Worm (Caenorhabditis elegans) whole organism, young adult: ENCODE data around the gene srgp-1.

Experiments used
- B0035.1 ChIP-seq: sonication (generic microtip); optimal IDR thresholded peaks from 2 replicates; lab custom pipeline; 2016; ENCODE audit warnings: missing genetic modification characterization, mild to moderate bottlenecking, missing compliant biosample characterization, missing genotype, missing genetic modification reagents
- B0336.3 ChIP-seq: fragments of 200-800 bp; sonication (Bioruptor generic); IDR thresholded peaks from 2 replicates; pipeline ENCODE4 v1.3.6; 2022; ENCODE audit warnings: missing genetic modification characterization, missing compliant biosample characterization
- D2030.7 ChIP-seq: fragments of 200-800 bp; sonication (Bioruptor generic); IDR thresholded peaks from 2 replicates; pipeline ENCODE4 v1.3.6; 2022; ENCODE audit warnings: missing genetic modification reagents, missing genetic modification characterization, missing compliant biosample characterization
- F23B12.7 ChIP-seq: sonication (generic microtip); optimal IDR thresholded peaks from 2 replicates; lab custom pipeline; 2017; ENCODE audit warnings: missing genetic modification characterization, mild to moderate bottlenecking, missing compliant biosample characterization, antibody characterized with exemption, moderate library complexity; ENCODE audit not compliant: insufficient read depth
- F33H1.4 ChIP-seq: fragments of 200-800 bp; sonication (Bioruptor generic); IDR thresholded peaks from 2 replicates; pipeline ENCODE4 v1.3.6; 2022; ENCODE audit warnings: missing genetic modification reagents, missing genetic modification characterization, missing compliant biosample characterization
- F49E8.2 ChIP-seq: sonication (generic microtip); optimal IDR thresholded peaks from 3 replicates; lab custom pipeline; 2017; ENCODE audit warnings: missing genetic modification characterization, mild to moderate bottlenecking, missing compliant biosample characterization, antibody characterized with exemption, moderate library complexity; ENCODE audit not compliant: insufficient read depth
- K12H6.12 ChIP-seq: fragments of 200-800 bp; sonication (Bioruptor generic); optimal IDR thresholded peaks from 2 replicates; lab custom pipeline; 2018; ENCODE audit warnings: mild to moderate bottlenecking, missing genetic modification characterization, missing compliant biosample characterization
- Y53G8AR.9 ChIP-seq: fragments of 200-800 bp; sonication (Bioruptor generic); conservative IDR thresholded peaks from 2 replicates; pipeline ENCODE4 v1.3.6; 2022; ENCODE audit warnings: missing genetic modification reagents, missing genetic modification characterization, missing compliant biosample characterization
- ZK185.1 ChIP-seq: sonication (generic microtip); optimal IDR thresholded peaks from 2 replicates; lab custom pipeline; 2016; ENCODE audit warnings: mild to moderate bottlenecking, missing genetic modification characterization, missing compliant biosample characterization; ENCODE audit not compliant: poor library complexity, severe bottlenecking
- attf-6 ChIP-seq: fragments of 200-800 bp; sonication (Bioruptor generic); IDR thresholded peaks from 2 replicates; pipeline ENCODE4 v1.3.6; 2022; ENCODE audit warnings: missing genetic modification reagents, missing genetic modification characterization, missing compliant biosample characterization
- bed-1 ChIP-seq: fragments of 200-800 bp; sonication (Bioruptor generic); IDR thresholded peaks from 2 replicates; pipeline ENCODE4 v1.3.6; 2022; ENCODE audit warnings: missing genetic modification reagents, missing genetic modification characterization, missing compliant biosample characterization
- cebp-1 ChIP-seq, 2 experiments: fragments of 200-800 bp in 1 of 2; sonication (Bioruptor generic) in 1 of 2; sonication (generic microtip) in 1 of 2; IDR thresholded peaks in 1 of 2; optimal IDR thresholded peaks in 1 of 2; 2 replicates each; pipeline versions ENCODE4 v1.3.6 to Lab custom; 2017 to 2022; ENCODE audit warnings: missing compliant biosample characterization in 2 of 2, missing genetic modification characterization in 2 of 2, mild to moderate bottlenecking in 1 of 2, missing genetic modification reagents in 1 of 2, moderate library complexity in 1 of 2
- ekl-4 ChIP-seq: fragments of 200-800 bp; sonication (Bioruptor generic); IDR thresholded peaks from 2 replicates; pipeline ENCODE4 v1.3.6; 2022; ENCODE audit warnings: missing genetic modification reagents, missing genetic modification characterization, missing compliant biosample characterization
- him-1 ChIP-seq: sonication (generic microtip); optimal IDR thresholded peaks from 2 replicates; lab custom pipeline; 2016; ENCODE audit warnings: missing genotype, missing genetic modification reagents, missing genetic modification characterization, missing compliant biosample characterization
- hrde-1 ChIP-seq: sonication (generic microtip); optimal IDR thresholded peaks from 2 replicates; lab custom pipeline; 2016; ENCODE audit warnings: missing genetic modification characterization, mild to moderate bottlenecking, missing compliant biosample characterization, moderate library complexity, missing genotype, missing genetic modification reagents, borderline replicate concordance
- lag-1 ChIP-seq: fragments of 200-800 bp; sonication (Bioruptor generic); IDR thresholded peaks from 2 replicates; pipeline ENCODE4 v1.3.6; 2022; ENCODE audit warnings: missing genetic modification reagents, missing genetic modification characterization, missing compliant biosample characterization
- lin-26 ChIP-seq: fragments of 200-800 bp; sonication (Bioruptor generic); IDR thresholded peaks from 2 replicates; pipeline ENCODE4 v1.3.6; 2022; ENCODE audit warnings: missing genetic modification reagents, missing genetic modification characterization, missing compliant biosample characterization
- lin-35 ChIP-seq, 3 experiments: fragments of 150-350 bp in 2 of 3; sonication (generic microtip) in 1 of 3; optimal IDR thresholded peaks; 2 replicates each; lab custom pipeline; 2014 to 2018; ENCODE audit warnings: missing biosample characterization in 3 of 3, missing genetic modification characterization in 3 of 3, missing genetic modification reagents in 3 of 3
- lin-40 ChIP-seq: sonication (generic microtip); optimal IDR thresholded peaks from 2 replicates; lab custom pipeline; 2016; ENCODE audit warnings: missing genetic modification characterization, mild to moderate bottlenecking, missing compliant biosample characterization, missing genotype, missing genetic modification reagents
- madf-3 ChIP-seq: fragments of 200-800 bp; sonication (Bioruptor generic); IDR thresholded peaks from 2 replicates; pipeline ENCODE4 v1.3.6; 2022; ENCODE audit warnings: missing genetic modification reagents, missing genetic modification characterization, missing compliant biosample characterization
- madf-6 ChIP-seq: fragments of 200-800 bp; sonication (Bioruptor generic); IDR thresholded peaks from 2 replicates; pipeline ENCODE4 v1.3.6; 2022; ENCODE audit warnings: missing genetic modification reagents, missing genetic modification characterization, missing compliant biosample characterization
- nfya-1 ChIP-seq: sonication (generic microtip); optimal IDR thresholded peaks from 2 replicates; lab custom pipeline; 2017; ENCODE audit warnings: antibody characterized with exemption, missing compliant biosample characterization, missing genetic modification characterization, borderline replicate concordance; ENCODE audit not compliant: insufficient read depth
- pbrm-1 ChIP-seq: fragments of 200-800 bp; sonication (Bioruptor generic); IDR thresholded peaks from 2 replicates; pipeline ENCODE4 v1.3.6; 2022; ENCODE audit warnings: missing genetic modification reagents, missing genetic modification characterization, missing compliant biosample characterization
- rec-8 ChIP-seq, 2 experiments: sonication (generic microtip); optimal IDR thresholded peaks; 2 replicates each; lab custom pipeline; 2016; ENCODE audit warnings: mild to moderate bottlenecking in 2 of 2, missing genetic modification characterization in 2 of 2, missing genetic modification reagents in 2 of 2, missing genotype in 2 of 2, missing biosample characterization in 1 of 2, missing compliant biosample characterization in 1 of 2, moderate library complexity in 1 of 2
- sea-2 ChIP-seq: fragments of 200-800 bp; sonication (Bioruptor generic); IDR thresholded peaks from 2 replicates; pipeline ENCODE4 v1.3.6; 2022; ENCODE audit warnings: missing genetic modification characterization, missing compliant biosample characterization
- snpc-1.1 ChIP-seq: sonication (generic microtip); optimal IDR thresholded peaks from 2 replicates; lab custom pipeline; 2017; ENCODE audit warnings: missing genetic modification characterization, mild to moderate bottlenecking, missing compliant biosample characterization, antibody characterized with exemption, moderate library complexity, missing genotype, missing genetic modification reagents; ENCODE audit not compliant: insufficient read depth
- snpc-4 ChIP-seq, 5 experiments: fragments of 150-350 bp in 1 of 5; sonication (generic microtip) in 4 of 5; optimal IDR thresholded peaks; 2 replicates each; lab custom pipeline; 2014 to 2018; ENCODE audit warnings: missing genetic modification characterization in 5 of 5, missing biosample characterization in 3 of 5, antibody characterized with exemption in 2 of 5, mild to moderate bottlenecking in 2 of 5, missing compliant biosample characterization in 2 of 5, missing genotype in 2 of 5, moderate library complexity in 2 of 5, missing genetic modification reagents in 1 of 5
- unc-62 ChIP-seq: fragments of 150-350 bp; optimal IDR thresholded peaks from 2 replicates; lab custom pipeline; 2014; ENCODE audit warnings: missing biosample characterization, missing genetic modification reagents, missing genetic modification characterization
- zfh-2 ChIP-seq: fragments of 200-800 bp; sonication (Bioruptor generic); conservative IDR thresholded peaks from 2 replicates; pipeline ENCODE4 v1.3.6; 2022; ENCODE audit warnings: missing genetic modification reagents, missing genetic modification characterization, missing compliant biosample characterization
- ztf-6 ChIP-seq: fragments of 200-800 bp; sonication (Bioruptor generic); IDR thresholded peaks from 2 replicates; pipeline ENCODE4 v1.3.6; 2022; ENCODE audit warnings: missing genetic modification reagents, missing genetic modification characterization, missing compliant biosample characterization

The srgp-1 gene

DNA sequence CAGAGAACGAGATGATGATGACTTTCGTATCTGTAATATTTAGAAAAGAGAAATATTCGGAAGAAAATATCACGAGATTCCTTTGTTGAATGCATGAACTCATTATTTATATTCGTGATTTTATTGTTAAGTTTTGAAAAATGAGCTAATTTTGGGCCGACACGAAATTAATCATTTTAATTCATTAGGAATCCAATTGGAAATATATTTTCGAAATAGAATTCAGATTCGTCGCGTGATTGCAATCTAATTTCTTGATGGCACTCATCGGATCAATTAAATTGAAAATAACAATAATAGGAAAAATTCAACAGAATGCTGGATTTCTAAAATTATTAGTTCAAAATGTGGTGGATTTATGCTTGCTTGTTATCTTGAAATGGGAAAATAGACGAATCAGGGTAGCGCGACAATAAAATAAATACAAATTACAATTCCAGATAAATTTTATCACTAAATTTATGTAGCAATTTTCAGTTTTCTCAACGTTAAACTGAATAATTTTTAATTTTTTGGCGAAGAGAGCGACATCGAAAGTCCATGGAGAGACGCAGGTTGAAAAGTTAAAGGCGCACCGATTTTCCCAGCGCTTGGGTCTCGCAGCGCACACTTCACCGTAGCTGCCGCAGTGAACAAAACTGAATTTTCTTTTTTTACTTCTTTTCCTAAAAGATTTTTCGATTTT, 31.6 kb downstream of the srgp-1 start (continued):
- TF ChIP-seq F23B12.7 (tag; lab: Kevin White, UChicago) (peak; percentile 75), D2030.7 (peak; percentile 72), lag-1 (GFP tag; lab: Robert Waterston, UW) (no peak), lin-35 (GFP tag; optimal IDR thresholded peaks at IDR 0.05; lab: Kevin White, UChicago) (peak in 1 of 3 experiments; percentile 37)

DNA sequence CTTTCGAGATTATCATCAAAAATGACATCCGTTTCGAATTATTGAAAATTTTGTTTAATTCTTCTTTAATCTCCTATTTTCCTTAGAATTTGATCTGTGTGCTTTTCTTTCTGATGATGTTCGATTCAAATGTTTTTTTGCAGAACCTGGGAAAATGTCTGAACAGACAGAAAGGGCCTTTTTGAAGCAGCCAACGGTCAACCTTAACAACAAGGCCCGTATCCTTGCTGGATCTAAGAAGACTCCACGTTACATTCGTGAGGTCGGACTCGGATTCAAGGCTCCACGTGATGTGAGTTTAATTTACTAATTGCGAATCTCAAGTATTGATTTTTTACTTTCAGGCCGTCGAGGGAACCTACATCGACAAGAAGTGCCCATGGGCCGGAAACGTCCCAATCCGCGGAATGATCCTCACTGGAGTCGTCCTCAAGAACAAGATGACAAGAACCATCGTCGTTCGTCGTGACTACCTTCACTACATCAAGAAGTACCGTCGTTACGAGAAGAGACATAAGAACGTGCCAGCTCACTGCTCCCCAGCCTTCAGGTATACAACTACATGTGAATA, 32.3 kb downstream of the srgp-1 start, which contains the start of gene rps-11:
Gene rps-11, plus strand, starts transcription at position 144 of the 571 bp plus-strand sequence.
- TF ChIP-seq rec-8 (tag; optimal IDR thresholded peaks at IDR 0.05; lab: Kevin White, UChicago) (no peak), lin-26 (GFP tag; lab: Robert Waterston, UW) (no peak), F49E8.2 (tag; lab: Kevin White, UChicago) (no peak), bed-1 (0 out of 2 replicates have a peak, but pooled peaks have one; percentile 48), ZK185.1 (tag; lab: Kevin White, UChicago) (no peak), sea-2 (GFP tag; lab: Robert Waterston, UW) (no peak), ztf-6 (no peak)

ce11 chrIV:11603265-11603840, 33.1 kb downstream of the srgp-1 start:
- TF ChIP-seq zfh-2 (no peak), Y53G8AR.9 (GFP tag; lab: Robert Waterston, UW) (peak; percentile 48; the same call in 1 of the 2 replicates), nfya-1 (tag; lab: Kevin White, UChicago) (no peak), hrde-1 (tag; lab: Kevin White, UChicago) (peak; percentile 68), him-1 (tag; lab: Kevin White, UChicago) (peak; percentile 30), F49E8.2 (tag; lab: Kevin White, UChicago) (peak; percentile 39), snpc-1.1 (tag; lab: Kevin White, UChicago) (peak; percentile 32), B0336.3 (GFP tag; lab: Robert Waterston, UW) (peak; percentile 58; the same call in 1 of the 2 replicates), B0035.1 (tag; lab: Kevin White, UChicago) (no peak), lin-40 (tag; lab: Kevin White, UChicago) (no peak), attf-6 (GFP tag; lab: Robert Waterston, UW) (peak; percentile 63; the same call in 1 of the 2 replicates), ekl-4 (GFP tag; lab: Robert Waterston, UW) (peak; percentile 56; the same call in 1 of the 2 replicates), pbrm-1 (0 out of 2 replicates have a peak, but pooled peaks have one; percentile 43), madf-3 (GFP tag; lab: Robert Waterston, UW) (0 out of 2 replicates have a peak, but pooled peaks have one; percentile 66), cebp-1 (GFP tag; IDR thresholded peaks at IDR 0.05; lab: Robert Waterston, UW) (no peak), cebp-1 (tag; optimal IDR thresholded peaks at IDR 0.05; lab: Kevin White, UChicago) (no peak), madf-6 (GFP tag; lab: Robert Waterston, UW) (peak; percentile 44; the same call in 1 of the 2 replicates), K12H6.12 (tag; lab: Kevin White, UChicago) (no peak), F33H1.4 (GFP tag; lab: Robert Waterston, UW) (peak; percentile 37), unc-62 (GFP tag; lab: Kevin White, UChicago) (no peak), snpc-4 (GFP tag; optimal IDR thresholded peaks at IDR 0.05; lab: Kevin White, UChicago) (no peak), snpc-4 (tag; optimal IDR thresholded peaks at IDR 0.05; lab: Kevin White, UChicago) (peak in 1 of 4 experiments; percentile 49)
